Fruit fly (Drosophila melanogaster) whole organism, prepupa: ENCODE results near the gene CG13028.

Experiments
- Blimp-1 ChIP-seq: fragments of 200-800 bp; sonication (Bioruptor generic); optimal IDR thresholded peaks from 3 replicates; lab custom pipeline; 2017; ENCODE audit warnings: missing biosample characterization, missing genetic modification characterization, mild to moderate bottlenecking, moderate library complexity, missing genetic modification reagents
- CG10631 ChIP-seq: fragments of 200-800 bp; sonication (Bioruptor generic); optimal IDR thresholded peaks from 2 replicates; lab custom pipeline; 2016; ENCODE audit warnings: missing biosample characterization, missing genetic modification characterization
- CG11762 ChIP-seq: fragments of 200-800 bp; sonication (Bioruptor generic); optimal IDR thresholded peaks from 3 replicates; lab custom pipeline; 2016; ENCODE audit warnings: missing biosample characterization, missing genetic modification characterization; ENCODE audit not compliant: insufficient read depth
- CG11902 ChIP-seq: fragments of 200-800 bp; sonication (Bioruptor generic); optimal IDR thresholded peaks from 3 replicates; lab custom pipeline; 2016; ENCODE audit warnings: missing biosample characterization, missing genetic modification characterization
- CG15336 ChIP-seq: fragments of 200-800 bp; sonication (Bioruptor generic); IDR thresholded peaks from 2 replicates; pipeline ENCODE4 v1.3.6; 2022; ENCODE audit warnings: missing biosample characterization, missing genetic modification characterization
- CG1621 ChIP-seq: fragments of 200-800 bp; sonication (Bioruptor generic); optimal IDR thresholded peaks from 3 replicates; lab custom pipeline; 2018; ENCODE audit warnings: missing biosample characterization, mild to moderate bottlenecking, missing genetic modification characterization
- CG3032 ChIP-seq: fragments of 200-800 bp; optimal IDR thresholded peaks from 2 replicates; lab custom pipeline; 2019; ENCODE audit warnings: missing biosample characterization, mild to moderate bottlenecking, missing genetic modification characterization, moderate library complexity
- CG31627 ChIP-seq: fragments of 200-800 bp; sonication (Bioruptor generic); optimal IDR thresholded peaks from 3 replicates; lab custom pipeline; 2016; ENCODE audit warnings: missing biosample characterization, missing genetic modification characterization
- CG32006 ChIP-seq: fragments of 200-800 bp; sonication (Bioruptor generic); optimal IDR thresholded peaks from 3 replicates; lab custom pipeline; 2017; ENCODE audit warnings: missing biosample characterization, mild to moderate bottlenecking, missing genetic modification characterization
- CG3919 ChIP-seq: fragments of 200-800 bp; sonication (Bioruptor generic); optimal IDR thresholded peaks from 3 replicates; lab custom pipeline; 2016; ENCODE audit warnings: missing biosample characterization, missing genetic modification characterization
- CG4318 ChIP-seq: fragments of 200-800 bp; sonication (Bioruptor generic); optimal IDR thresholded peaks from 3 replicates; lab custom pipeline; 2017; ENCODE audit warnings: missing biosample characterization, mild to moderate bottlenecking, missing genetic modification characterization
- CG6163 ChIP-seq: fragments of 200-800 bp; sonication (Bioruptor generic); IDR thresholded peaks from 3 replicates; pipeline ENCODE4 v1.3.6; 2022; ENCODE audit warnings: missing biosample characterization, missing genetic modification characterization
- CG6276 ChIP-seq: fragments of 200-800 bp; sonication (Bioruptor generic); optimal IDR thresholded peaks from 2 replicates; lab custom pipeline; 2017; ENCODE audit warnings: missing biosample characterization, mild to moderate bottlenecking, missing genetic modification characterization
- CG6792 ChIP-seq: fragments of 200-800 bp; sonication (Bioruptor generic); optimal IDR thresholded peaks from 3 replicates; lab custom pipeline; 2016; ENCODE audit warnings: missing biosample characterization, missing genetic modification characterization
- CG6808 ChIP-seq: fragments of 200-800 bp; sonication (Bioruptor generic); optimal IDR thresholded peaks from 3 replicates; lab custom pipeline; 2017; ENCODE audit warnings: missing biosample characterization, missing genetic modification characterization, mild to moderate bottlenecking, moderate library complexity, missing genetic modification reagents
- CG6854 ChIP-seq: fragments of 200-800 bp; sonication (Bioruptor generic); optimal IDR thresholded peaks from 2 replicates; lab custom pipeline; 2017; ENCODE audit warnings: missing biosample characterization, mild to moderate bottlenecking, missing genetic modification characterization
- CG7368 ChIP-seq: fragments of 200-800 bp; sonication (Bioruptor generic); optimal IDR thresholded peaks from 3 replicates; lab custom pipeline; 2016; ENCODE audit warnings: missing biosample characterization, missing genetic modification characterization
- CG8119 ChIP-seq: fragments of 200-800 bp; sonication (Bioruptor generic); IDR thresholded peaks from 3 replicates; pipeline ENCODE4 v1.3.6; 2022; ENCODE audit warnings: missing biosample characterization, missing genetic modification characterization
- CG9139 ChIP-seq: fragments of 200-800 bp; sonication (Bioruptor generic); optimal IDR thresholded peaks from 3 replicates; lab custom pipeline; 2017; ENCODE audit warnings: missing biosample characterization, mild to moderate bottlenecking, missing genetic modification characterization
- Eip75B ChIP-seq: fragments of 200-800 bp; sonication (Bioruptor generic); optimal IDR thresholded peaks from 3 replicates; lab custom pipeline; 2016; ENCODE audit warnings: missing biosample characterization, missing genetic modification characterization
- Eip78C ChIP-seq: fragments of 200-800 bp; sonication (Bioruptor generic); peaks from one replicate; lab custom pipeline; 2016; ENCODE audit warnings: missing biosample characterization, missing genetic modification characterization
- Eip93F ChIP-seq: fragments of 200-800 bp; sonication (Bioruptor generic); optimal IDR thresholded peaks from 2 replicates; lab custom pipeline; 2016; ENCODE audit warnings: missing biosample characterization, mild to moderate bottlenecking, missing genetic modification characterization
- Ets21C ChIP-seq: fragments of 200-800 bp; sonication (Bioruptor generic); optimal IDR thresholded peaks from 3 replicates; lab custom pipeline; 2016; ENCODE audit warnings: missing biosample characterization, missing genetic modification characterization
- Ets96B ChIP-seq: fragments of 200-800 bp; optimal IDR thresholded peaks from 2 replicates; lab custom pipeline; 2019; ENCODE audit warnings: missing biosample characterization, mild to moderate bottlenecking, missing genetic modification characterization, moderate library complexity
- Gug ChIP-seq: fragments of 200-800 bp; sonication (Bioruptor generic); IDR thresholded peaks from 2 replicates; pipeline ENCODE4 v1.3.6; 2022; ENCODE audit warnings: missing biosample characterization, missing genetic modification characterization
- Hr38 ChIP-seq: sonication (Bioruptor generic); optimal IDR thresholded peaks from 2 replicates; lab custom pipeline; 2016; ENCODE audit warnings: missing biosample characterization, missing genetic modification characterization
- Hr39 ChIP-seq: fragments of 200-800 bp; sonication (Bioruptor generic); optimal IDR thresholded peaks from 2 replicates; lab custom pipeline; 2016; ENCODE audit warnings: missing biosample characterization, missing genetic modification characterization
- Hr4 ChIP-seq: fragments of 200-800 bp; sonication (Bioruptor generic); optimal IDR thresholded peaks from 3 replicates; lab custom pipeline; 2016; ENCODE audit warnings: missing biosample characterization, missing genetic modification characterization
- Lpt ChIP-seq: fragments of 200-800 bp; sonication (Bioruptor generic); optimal IDR thresholded peaks from 3 replicates; lab custom pipeline; 2016; ENCODE audit warnings: missing biosample characterization, missing genetic modification characterization
- Met ChIP-seq: fragments of 200-800 bp; sonication (Bioruptor generic); optimal IDR thresholded peaks from 3 replicates; lab custom pipeline; 2016; ENCODE audit warnings: missing biosample characterization, missing genetic modification characterization
- Sox102F ChIP-seq: fragments of 200-800 bp; sonication (Bioruptor generic); optimal IDR thresholded peaks from 2 replicates; lab custom pipeline; 2016; ENCODE audit warnings: missing biosample characterization, mild to moderate bottlenecking, missing genetic modification characterization
- Sox14 ChIP-seq: fragments of 200-800 bp; sonication (Bioruptor generic); optimal IDR thresholded peaks from 3 replicates; lab custom pipeline; 2016; ENCODE audit warnings: missing biosample characterization, missing genetic modification characterization
- achi ChIP-seq: fragments of 200-800 bp; sonication (Bioruptor generic); optimal IDR thresholded peaks from 3 replicates; lab custom pipeline; 2016; ENCODE audit warnings: missing biosample characterization, missing genetic modification characterization
- acj6 ChIP-seq: fragments of 200-800 bp; sonication (Bioruptor generic); optimal IDR thresholded peaks from 3 replicates; lab custom pipeline; 2016; ENCODE audit warnings: missing biosample characterization, missing genetic modification characterization
- dsx ChIP-seq: fragments of 200-800 bp; optimal IDR thresholded peaks from 3 replicates; lab custom pipeline; 2019; ENCODE audit warnings: missing biosample characterization, mild to moderate bottlenecking, missing genetic modification characterization, moderate library complexity; ENCODE audit not compliant: poor library complexity, severe bottlenecking
- eg ChIP-seq: fragments of 200-800 bp; sonication (Bioruptor generic); IDR thresholded peaks from 3 replicates; pipeline ENCODE4 v1.3.6; 2022; ENCODE audit warnings: missing biosample characterization, missing genetic modification characterization
- esn ChIP-seq: fragments of 200-800 bp; sonication (Bioruptor generic); optimal IDR thresholded peaks from 2 replicates; lab custom pipeline; 2016; ENCODE audit warnings: missing biosample characterization, mild to moderate bottlenecking, missing genetic modification characterization, moderate library complexity
- fd59A ChIP-seq: fragments of 200-800 bp; sonication (Bioruptor generic); optimal IDR thresholded peaks from 2 replicates; lab custom pipeline; 2017; ENCODE audit warnings: missing biosample characterization, mild to moderate bottlenecking, missing genetic modification characterization, missing genetic modification reagents
- fd85E ChIP-seq: fragments of 200-800 bp; sonication (Bioruptor generic); optimal IDR thresholded peaks from 3 replicates; lab custom pipeline; 2016; ENCODE audit warnings: missing biosample characterization, missing genetic modification characterization
- net ChIP-seq: fragments of 200-800 bp; sonication (Bioruptor generic); optimal IDR thresholded peaks from 3 replicates; lab custom pipeline; 2016; ENCODE audit warnings: missing biosample characterization, missing genetic modification characterization
- pdm3 ChIP-seq: fragments of 200-800 bp; sonication (Bioruptor generic); optimal IDR thresholded peaks from 3 replicates; lab custom pipeline; 2016; ENCODE audit warnings: missing biosample characterization, missing genetic modification characterization
- salr ChIP-seq, 2 experiments: fragments of 200-800 bp; sonication (Bioruptor generic); optimal IDR thresholded peaks; 3 replicates each; lab custom pipeline; 2016 to 2018; ENCODE audit warnings: missing biosample characterization in 2 of 2, missing genetic modification characterization in 2 of 2, mild to moderate bottlenecking in 1 of 2
- spab ChIP-seq: fragments of 200-800 bp; sonication (Bioruptor generic); optimal IDR thresholded peaks from 2 replicates; lab custom pipeline; 2017; ENCODE audit warnings: missing biosample characterization, mild to moderate bottlenecking, missing genetic modification characterization, missing genetic modification reagents
- ss ChIP-seq, 2 experiments: fragments of 200-800 bp; sonication (Bioruptor generic); optimal IDR thresholded peaks; 2 replicates in 1 of 2; 3 replicates in 1 of 2; lab custom pipeline; 2017 to 2018; ENCODE audit warnings: mild to moderate bottlenecking in 2 of 2, missing biosample characterization in 2 of 2, missing genetic modification characterization in 2 of 2, moderate library complexity in 1 of 2
- topi ChIP-seq: fragments of 200-800 bp; sonication (Bioruptor generic); optimal IDR thresholded peaks from 3 replicates; lab custom pipeline; 2016; ENCODE audit warnings: missing biosample characterization, missing genetic modification characterization
- vri ChIP-seq: fragments of 200-800 bp; sonication (Bioruptor generic); optimal IDR thresholded peaks from 3 replicates; lab custom pipeline; 2016; ENCODE audit warnings: missing biosample characterization, mild to moderate bottlenecking, missing genetic modification characterization

CG13028 gene

DNA sequence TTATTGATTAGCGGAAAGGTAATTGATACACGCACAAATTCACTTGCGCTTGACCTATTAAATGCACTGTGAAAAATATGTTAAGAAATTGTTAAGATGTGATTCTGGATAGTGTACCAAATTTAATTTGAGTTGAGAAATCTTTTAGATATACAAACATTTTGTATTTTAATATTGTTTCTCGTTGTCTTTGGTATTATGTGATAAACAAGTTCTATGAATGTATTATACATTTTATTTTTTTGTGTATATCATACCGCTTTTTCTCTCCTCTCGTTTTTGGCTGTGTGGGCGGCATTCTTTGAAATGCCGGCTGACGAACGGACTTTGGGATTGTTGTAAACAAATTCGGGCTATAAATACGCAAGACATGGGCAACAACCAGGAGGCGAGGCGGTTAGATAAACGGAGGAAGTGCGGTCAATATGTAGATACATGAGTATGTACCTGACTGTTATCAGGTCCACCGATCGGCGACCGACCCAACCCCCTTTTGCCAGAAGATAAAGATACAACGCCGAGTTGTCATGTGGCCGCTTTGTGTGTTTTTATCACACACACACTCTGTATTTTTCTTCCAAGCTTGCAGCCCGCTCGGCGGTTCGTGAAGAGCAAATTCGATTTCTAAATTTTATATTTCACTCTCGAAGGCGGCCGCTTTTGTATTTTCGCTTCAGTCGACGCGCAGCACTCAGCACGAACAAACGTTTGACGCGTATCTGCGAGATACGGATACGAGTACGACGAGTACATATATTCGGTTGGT lies 33.9 kb downstream of the CG13028 start (continued):
- TF ChIP-seq fd59A (GFP tag; lab: Kevin White, UChicago) (no peak), topi (GFP tag; lab: Kevin White, UChicago) (peak; percentile 26), acj6 (GFP tag; lab: Kevin White, UChicago) (peak; percentile 23), Eip93F (GFP tag; lab: Kevin White, UChicago) (no peak), Ets21C (GFP tag; lab: Kevin White, UChicago) (no peak), CG6808 (GFP tag; lab: Kevin White, UChicago) (no peak), CG11902 (no peak), CG9139 (GFP tag; lab: Kevin White, UChicago) (no peak), salr (GFP tag; optimal IDR thresholded peaks at IDR 0.05; lab: Kevin White, UChicago) (no peak)
- TF ChIP-seq, all 60 proteins: peak for 24

DNA sequence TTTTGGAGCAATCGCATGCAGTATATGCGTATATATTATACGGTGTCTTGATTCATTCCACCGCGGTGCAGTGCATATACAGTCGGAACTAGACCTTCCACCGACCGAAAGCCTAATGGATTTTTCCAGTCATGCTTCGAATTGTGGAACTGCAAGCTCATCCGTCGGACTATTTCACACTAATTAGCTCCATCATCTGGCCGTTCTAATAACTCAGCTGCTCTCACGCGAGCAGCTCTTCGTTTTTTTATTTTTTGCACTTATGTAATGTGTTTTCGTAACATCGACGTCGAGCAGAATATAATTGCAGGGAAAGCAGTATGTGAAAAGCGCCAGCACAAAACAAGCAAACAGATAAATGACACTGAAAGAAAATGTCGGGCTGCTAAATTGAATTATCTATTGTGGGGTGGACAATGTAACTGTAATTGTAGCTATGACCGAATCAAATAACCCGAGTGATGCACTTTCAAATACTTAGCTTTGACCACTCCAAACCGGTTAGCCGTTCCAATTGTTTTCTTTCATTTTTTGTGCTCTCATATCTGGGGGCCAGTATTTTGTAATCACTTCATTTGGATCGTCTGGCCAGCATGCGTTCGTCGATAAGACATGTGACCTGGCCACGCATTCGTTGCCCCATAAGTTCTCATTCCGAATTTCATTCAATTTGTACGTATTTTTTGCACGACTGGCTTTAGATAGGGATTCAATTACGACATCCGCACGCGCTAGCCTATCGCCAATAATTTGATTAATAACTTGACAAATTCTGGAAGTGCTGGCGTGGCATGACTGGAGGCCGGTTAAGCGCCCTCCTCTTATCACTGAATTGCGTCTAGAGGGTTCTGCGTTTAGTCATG lies 34.7 kb downstream of the CG13028 start, which contains the start of gene Cpr73D:
Gene Cpr73D (minus strand): TSS at position 156 of the 863 bp plus-strand sequence.
- TF ChIP-seq CG6276 (GFP tag; lab: Kevin White, UChicago): no peak
- TF ChIP-seq Eip75B (GFP tag; lab: Kevin White, UChicago): no peak
- no peak for TF ChIP-seq Hr4
- no peak for TF ChIP-seq CG11762 (GFP tag; lab: Kevin White, UChicago)
- peak; percentile 72 for TF ChIP-seq vri (GFP tag; lab: Kevin White, UChicago)
- TF ChIP-seq CG4318 (GFP tag; lab: Kevin White, UChicago): no peak
- no peak for TF ChIP-seq Hr39 (GFP tag; lab: Kevin White, UChicago)
- TF ChIP-seq Gug (GFP tag; lab: Robert Waterston, UW): peak; percentile 35; the same call in 1 of the 2 replicates
- TF ChIP-seq CG6854 (GFP tag; lab: Kevin White, UChicago): no peak
- TF ChIP-seq Sox102F (GFP tag; lab: Kevin White, UChicago): no peak
- no peak for TF ChIP-seq Met
- no peak for TF ChIP-seq acj6 (GFP tag; lab: Kevin White, UChicago)
- TF ChIP-seq Hr38 (GFP tag; lab: Kevin White, UChicago): no peak
- TF ChIP-seq CG6163 (GFP tag; lab: Robert Waterston, UW): peak; percentile 36; the same call in 2 of the 3 replicates
- TF ChIP-seq CG32006: no peak
- TF ChIP-seq salr (GFP tag; optimal IDR thresholded peaks at IDR 0.05; lab: Kevin White, UChicago): no peak
- TF ChIP-seq net (GFP tag; lab: Kevin White, UChicago): no peak
- peak; percentile 23; the same call in 1 of the 2 replicates for TF ChIP-seq CG15336 (GFP tag; lab: Robert Waterston, UW)
- TF ChIP-seq CG31627: no peak
- no peak for TF ChIP-seq pdm3 (GFP tag; lab: Kevin White, UChicago)
- no peak for TF ChIP-seq CG3919
- no peak for TF ChIP-seq CG3032
- TF ChIP-seq fd85E: no peak
- TF ChIP-seq Ets96B (tag; lab: Kevin White, UChicago): no peak
- TF ChIP-seq spab (GFP tag; lab: Kevin White, UChicago): no peak
- TF ChIP-seq CG6792 (GFP tag; lab: Kevin White, UChicago): no peak
- TF ChIP-seq CG10631 (GFP tag; lab: Kevin White, UChicago): no peak
- no peak for TF ChIP-seq Lpt (GFP tag; lab: Kevin White, UChicago)
- no peak for TF ChIP-seq Eip78C (GFP tag; lab: Kevin White, UChicago)
- no peak for TF ChIP-seq Blimp-1 (GFP tag; lab: Kevin White, UChicago)
- TF ChIP-seq CG7368 (GFP tag; lab: Kevin White, UChicago): peak; percentile 25
- TF ChIP-seq CG1621 (tag; lab: Kevin White, UChicago): no peak
- TF ChIP-seq achi (GFP tag; lab: Kevin White, UChicago): no peak
- TF ChIP-seq Ets21C (GFP tag; lab: Kevin White, UChicago): no peak
- TF ChIP-seq eg: peak; percentile 60; the same call in 2 of the 3 replicates
- no peak for TF ChIP-seq Sox14 (GFP tag; lab: Kevin White, UChicago)
- no peak for TF ChIP-seq CG8119 (GFP tag; lab: Robert Waterston, UW)
- no peak for TF ChIP-seq CG11902
- TF ChIP-seq ss (GFP tag; optimal IDR thresholded peaks at IDR 0.05; lab: Kevin White, UChicago): no peak
- TF ChIP-seq esn: peak; percentile 37
- TF ChIP-seq dsx: no peak
